Fruit fly (Drosophila melanogaster) whole organism, wandering third instar larva: ENCODE measurements around the gene CG5861.

ENCODE experiments used
- Abd-B ChIP-seq: fragments of >200 bp; optimal IDR thresholded peaks from 2 replicates; lab custom pipeline; 2017; ENCODE audit warnings: missing biosample characterization, missing genetic modification characterization
- Myc ChIP-seq: fragments of >200 bp; optimal IDR thresholded peaks from 2 replicates; lab custom pipeline; 2017
- dmrt93B ChIP-seq: fragments of 200-800 bp; sonication (Bioruptor generic); optimal IDR thresholded peaks from 2 replicates; lab custom pipeline; 2018; ENCODE audit warnings: missing biosample characterization, mild to moderate bottlenecking, missing genetic modification characterization
- ey ChIP-seq: fragments of 200-800 bp; sonication (Bioruptor generic); optimal IDR thresholded peaks from 2 replicates; lab custom pipeline; 2016; ENCODE audit warnings: missing biosample characterization, missing genetic modification characterization
- fru ChIP-seq: fragments of 200-800 bp; sonication (Bioruptor generic); optimal IDR thresholded peaks from 3 replicates; lab custom pipeline; 2016; ENCODE audit warnings: missing biosample characterization, mild to moderate bottlenecking, missing genetic modification characterization
- psq ChIP-seq: fragments of 200-800 bp; sonication (Bioruptor generic); optimal IDR thresholded peaks from 3 replicates; lab custom pipeline; 2017; ENCODE audit warnings: missing biosample characterization, mild to moderate bottlenecking, missing genetic modification characterization, moderate library complexity

dm6 chr2L:16282077-16282471, 25.0 kb downstream of the CG5861 start:
- TF ChIP-seq Abd-B (GFP tag; lab: Kevin White, UChicago) (no peak), ey (GFP tag; lab: Kevin White, UChicago) (no peak), dmrt93B (GFP tag; lab: Kevin White, UChicago) (no peak), psq (GFP tag; lab: Kevin White, UChicago) (peak; percentile 4), fru (GFP tag; lab: Kevin White, UChicago) (no peak), Myc (lab: Kevin White, UChicago) (no peak)
